Fruit fly (Drosophila melanogaster): ENCODE measurements around the gene CG2991.
A peak's percentile ranks its signal among the peaks of the same experiment; 100 is the strongest.

The CG2991 gene

dm6 chr2L:2897024-2897549, 40.1 kb downstream of the CG2991 start (continued):
- TF ChIP-seq NFAT (GFP tag; IDR thresholded peaks at IDR 0.05) = peak; percentile 70
- peak; percentile 74 for TF ChIP-seq CG17385 (GFP tag; optimal IDR thresholded peaks at IDR 0.05)
- peak; percentile 77 for TF ChIP-seq CG11093 (GFP tag; IDR thresholded peaks at IDR 0.05)
- peak; percentile 39 for TF ChIP-seq CG17802 (tag; optimal IDR thresholded peaks at IDR 0.05)
- peak; percentile 46; the same call in 1 of the 2 replicates for TF ChIP-seq CG5953 (GFP tag; IDR thresholded peaks at IDR 0.05)
- TF ChIP-seq MBD-R2 (GFP tag; IDR thresholded peaks at IDR 0.05) = peak; percentile 15; the same call in 1 of the 2 replicates
- TF ChIP-seq abd-A (tag; optimal IDR thresholded peaks at IDR 0.05) = peak; percentile 82
- TF ChIP-seq CG1647 (GFP tag; optimal IDR thresholded peaks at IDR 0.05) = peak; percentile 75
- peak; percentile 38 for TF ChIP-seq CG6683 (GFP tag; optimal IDR thresholded peaks at IDR 0.05)
- peak; percentile 83 for TF ChIP-seq jumu (GFP tag; optimal IDR thresholded peaks at IDR 0.05)
- TF ChIP-seq CG10147 (GFP tag; optimal IDR thresholded peaks at IDR 0.05) = peak; percentile 28
- TF ChIP-seq Med (GFP tag) = peak; percentile 96
- peak; percentile 78 for TF ChIP-seq CG31388 (GFP tag; optimal IDR thresholded peaks at IDR 0.05)
- peak; percentile 5 for TF ChIP-seq stwl (tag; optimal IDR thresholded peaks at IDR 0.05)
- TF ChIP-seq maf-S (GFP tag; optimal IDR thresholded peaks at IDR 0.05) = peak; percentile 71
- peak; percentile 92 for TF ChIP-seq pnt (GFP tag; optimal IDR thresholded peaks at IDR 0.05)
- peak; percentile 67 for TF ChIP-seq CG1233 (GFP tag; optimal IDR thresholded peaks at IDR 0.05)
- TF ChIP-seq CG6813 (GFP tag; optimal IDR thresholded peaks at IDR 0.05) = peak; percentile 73
- TF ChIP-seq eyg (GFP tag; optimal IDR thresholded peaks at IDR 0.05) = peak; percentile 74
- peak; percentile 83 for TF ChIP-seq jing (GFP tag; optimal IDR thresholded peaks at IDR 0.05)
- peak; percentile 69 for TF ChIP-seq Myb (GFP tag; optimal IDR thresholded peaks at IDR 0.05)
- TF ChIP-seq bab2 (GFP tag; optimal IDR thresholded peaks at IDR 0.05) = peak; percentile 85
- peak; percentile 96 for TF ChIP-seq CG4360 (GFP tag; IDR thresholded peaks at IDR 0.05)
- TF ChIP-seq crc (GFP tag; optimal IDR thresholded peaks at IDR 0.05) = peak; percentile 65
- peak; percentile 83 for TF ChIP-seq disco-r (GFP tag; optimal IDR thresholded peaks at IDR 0.05)
- peak; percentile 37 for TF ChIP-seq CG10565 (GFP tag; optimal IDR thresholded peaks at IDR 0.05)
- no peak for TF ChIP-seq CG2129 (GFP tag; IDR thresholded peaks at IDR 0.05; ENCODE audit: partially characterized antibody)
- no peak for TF ChIP-seq ham (GFP tag; IDR thresholded peaks at IDR 0.05)
- peak; percentile 51; the same call in 1 of the 2 replicates for TF ChIP-seq gt (GFP tag; IDR thresholded peaks at IDR 0.05)
- no peak for TF ChIP-seq CG7928 (GFP tag; optimal IDR thresholded peaks at IDR 0.05)
- peak; percentile 74; the same call in 1 of the 2 replicates for TF ChIP-seq sens-2 (GFP tag; IDR thresholded peaks at IDR 0.05)
- peak; percentile 87 for TF ChIP-seq Abd-B (GFP tag; optimal IDR thresholded peaks at IDR 0.05)
- no peak for TF ChIP-seq pan (optimal IDR thresholded peaks at IDR 0.05)
- peak in 1 of 2 experiments; percentile 85 for TF ChIP-seq pan (GFP tag; optimal IDR thresholded peaks at IDR 0.05 in 1 of 2, IDR thresholded peaks at IDR 0.05 in 1 of 2)
- TF ChIP-seq CG2199 (GFP tag; IDR thresholded peaks at IDR 0.05) = peak; percentile 90; the same call in 2 of the 3 replicates
- peak; percentile 87 for TF ChIP-seq zfh1 (GFP tag; IDR thresholded peaks at IDR 0.05)
- no peak for TF ChIP-seq Dp (GFP tag; optimal IDR thresholded peaks at IDR 0.05)
- no peak for TF ChIP-seq CG13296 (GFP tag; optimal IDR thresholded peaks at IDR 0.05)
- peak; percentile 70 for TF ChIP-seq Max (GFP tag; optimal IDR thresholded peaks at IDR 0.05)
- peak; percentile 85 for TF ChIP-seq CG32772 (GFP tag; IDR thresholded peaks at IDR 0.05)
- TF ChIP-seq Bdp1 (GFP tag; optimal IDR thresholded peaks at IDR 0.05) = peak; percentile 81
- peak; percentile 83 for TF ChIP-seq Ssrp (tag; optimal IDR thresholded peaks at IDR 0.05)
- TF ChIP-seq Rx (GFP tag; IDR thresholded peaks at IDR 0.05) = peak; percentile 83
- TF ChIP-seq CG6791 (GFP tag; IDR thresholded peaks at IDR 0.05; ENCODE audit: partially characterized antibody) = no peak
- TF ChIP-seq kni (GFP tag; optimal IDR thresholded peaks at IDR 0.05) = peak; percentile 88
- no peak for TF ChIP-seq Dll (GFP tag; IDR thresholded peaks at IDR 0.05; ENCODE audit: partially characterized antibody)
- no peak for TF ChIP-seq Stat92E (GFP tag; optimal IDR thresholded peaks at IDR 0.05)
- TF ChIP-seq Dek (tag; optimal IDR thresholded peaks at IDR 0.05) = peak; percentile 50
- TF ChIP-seq CG16863 (GFP tag; optimal IDR thresholded peaks at IDR 0.05) = peak; percentile 86
- peak; percentile 48 for TF ChIP-seq vfl (GFP tag; optimal IDR thresholded peaks at IDR 0.05)

Measured in whole organism, embryonic.